Worm (Caenorhabditis elegans): ENCODE measurements around the gene bus-18.

bus-18 gene

ce11 chrV:11822461-11822939, 49.0 kb downstream of the bus-18 start, which contains the start of gene pyc-1:
Gene pyc-1 (minus strand): TSS chrV:11822529.
- peak; percentile 88 for TF ChIP-seq nhr-19 (GFP tag; conservative IDR thresholded peaks at IDR 0.05)
- TF ChIP-seq fkh-10 (GFP tag; optimal IDR thresholded peaks at IDR 0.05): no peak
- TF ChIP-seq irx-1 (tag; optimal IDR thresholded peaks at IDR 0.05): no peak
- peak; percentile 73 for TF ChIP-seq nhr-20 (tag; optimal IDR thresholded peaks at IDR 0.05)
- peak; percentile 69 for TF ChIP-seq nhr-90 (tag; optimal IDR thresholded peaks at IDR 0.05; ENCODE audit: poor library complexity)
- no peak for TF ChIP-seq ceh-8 (GFP tag; optimal IDR thresholded peaks at IDR 0.05)
- TF ChIP-seq fkh-4 (tag; optimal IDR thresholded peaks at IDR 0.05; ENCODE audit: borderline replicate concordance): no peak
- TF ChIP-seq blmp-1 (tag; optimal IDR thresholded peaks at IDR 0.05): peak; percentile 6
- TF ChIP-seq swsn-7 (tag; optimal IDR thresholded peaks at IDR 0.05): peak; percentile 34
- TF ChIP-seq nhr-85 (tag): peak; percentile 62
- TF ChIP-seq pqm-1 (tag; optimal IDR thresholded peaks at IDR 0.05): no peak
- TF ChIP-seq nhr-12 (tag; optimal IDR thresholded peaks at IDR 0.05): no peak
- TF ChIP-seq elt-3 (tag; optimal IDR thresholded peaks at IDR 0.05): peak in 5 of 6 experiments; percentile 42 to 82 (median 75)
- no peak for TF ChIP-seq nhr-28 (tag; optimal IDR thresholded peaks at IDR 0.05)
- no peak for TF ChIP-seq ets-5 (GFP tag; IDR thresholded peaks at IDR 0.05)
- TF ChIP-seq nhr-71 (tag; optimal IDR thresholded peaks at IDR 0.05): peak; percentile 93
- no peak for TF ChIP-seq hlh-4 (tag; optimal IDR thresholded peaks at IDR 0.05)
- TF ChIP-seq xbp-1 (tag; optimal IDR thresholded peaks at IDR 0.05): no peak
- peak; percentile 50 for TF ChIP-seq rnt-1 (tag; optimal IDR thresholded peaks at IDR 0.05)
- peak; percentile 1 for TF ChIP-seq sup-37 (GFP tag; optimal IDR thresholded peaks at IDR 0.05)
- no peak for TF ChIP-seq sptf-1 (tag; optimal IDR thresholded peaks at IDR 0.05)
- TF ChIP-seq lin-39 (tag; optimal IDR thresholded peaks at IDR 0.05): no peak
- peak; percentile 14 to 39 (median 24) for TF ChIP-seq dpl-1 (GFP tag; optimal IDR thresholded peaks at IDR 0.05)
- TF ChIP-seq egl-27 (tag; optimal IDR thresholded peaks at IDR 0.05): no peak
- TF ChIP-seq sox-4 (tag; optimal IDR thresholded peaks at IDR 0.05): no peak
- TF ChIP-seq ceh-88 (GFP tag; IDR thresholded peaks at IDR 0.05): peak; percentile 49
- TF ChIP-seq lsy-2 (tag; optimal IDR thresholded peaks at IDR 0.05): peak; percentile 22 to 37
- TF ChIP-seq egl-13 (tag; optimal IDR thresholded peaks at IDR 0.05): no peak
- TF ChIP-seq lir-3 (tag; optimal IDR thresholded peaks at IDR 0.05; ENCODE audit: poor library complexity): peak; percentile 52
- no peak for TF ChIP-seq vab-15 (tag; optimal IDR thresholded peaks at IDR 0.05)
- TF ChIP-seq mep-1 (tag; optimal IDR thresholded peaks at IDR 0.05): peak; percentile 74
- TF ChIP-seq Y116A8C.19 (tag; optimal IDR thresholded peaks at IDR 0.05; ENCODE audit: borderline replicate concordance): no peak
- peak; percentile 38 for TF ChIP-seq nhr-47 (tag; optimal IDR thresholded peaks at IDR 0.05)
- TF ChIP-seq unc-130 (tag; optimal IDR thresholded peaks at IDR 0.05): peak; percentile 55
- TF ChIP-seq aha-1 (tag; optimal IDR thresholded peaks at IDR 0.05): peak; percentile 79
- no peak for TF ChIP-seq nhr-84 (tag; optimal IDR thresholded peaks at IDR 0.05)
- TF ChIP-seq C16A3.4 (tag; optimal IDR thresholded peaks at IDR 0.05): peak; percentile 18
- no peak for TF ChIP-seq aly-2 (tag; optimal IDR thresholded peaks at IDR 0.05)
- no peak for TF ChIP-seq nhr-77 (tag; optimal IDR thresholded peaks at IDR 0.05)
- no peak for TF ChIP-seq pag-3 (tag; optimal IDR thresholded peaks at IDR 0.05; ENCODE audit: borderline replicate concordance, insufficient read depth)
- no peak for TF ChIP-seq nhr-11 (tag; optimal IDR thresholded peaks at IDR 0.05)
- no peak for TF ChIP-seq ceh-82 (tag; optimal IDR thresholded peaks at IDR 0.05)
- TF ChIP-seq unc-86 (tag; optimal IDR thresholded peaks at IDR 0.05): no peak
- TF ChIP-seq snu-23 (GFP tag; optimal IDR thresholded peaks at IDR 0.05): peak; percentile 79
- TF ChIP-seq pax-3 (tag; optimal IDR thresholded peaks at IDR 0.05): no peak
- peak; percentile 25 for TF ChIP-seq tbx-2 (tag; optimal IDR thresholded peaks at IDR 0.05)
- peak; percentile 13 for TF ChIP-seq zip-4 (GFP tag; optimal IDR thresholded peaks at IDR 0.05)
- peak in 1 of 2 experiments; percentile 1 for TF ChIP-seq efl-1 (optimal IDR thresholded peaks at IDR 0.05)
- TF ChIP-seq efl-1 (GFP tag; optimal IDR thresholded peaks at IDR 0.05 in 1 of 2): no peak
- TF ChIP-seq unc-62 (GFP tag; optimal IDR thresholded peaks at IDR 0.05): no peak
- no peak for TF ChIP-seq unc-98 (GFP tag; IDR thresholded peaks at IDR 0.05)
- TF ChIP-seq mdl-1 (tag; optimal IDR thresholded peaks at IDR 0.05): peak in 1 of 2 experiments; percentile 6
- TF ChIP-seq efl-3 (GFP tag; optimal IDR thresholded peaks at IDR 0.05): no peak

Data from whole organism, L1 larva.